Fruit fly (Drosophila melanogaster): ENCODE results near the gene Osi13.

Gene Osi13

dm6 chr3R:6291437-6291836, at the start of gene Osi13:
TSS of gene Osi13 (plus strand) at chr3R:6291737.
- TF ChIP-seq CG5204 (GFP tag; optimal IDR thresholded peaks at IDR 0.05): no peak
- no peak for TF ChIP-seq CG33017 (tag; optimal IDR thresholded peaks at IDR 0.05)
- TF ChIP-seq CG7045 (GFP tag; optimal IDR thresholded peaks at IDR 0.05): no peak
- no peak for TF ChIP-seq pad (GFP tag; optimal IDR thresholded peaks at IDR 0.05)
- TF ChIP-seq ovo (GFP tag; optimal IDR thresholded peaks at IDR 0.05): no peak
- TF ChIP-seq Clk (GFP tag; optimal IDR thresholded peaks at IDR 0.05): no peak
- TF ChIP-seq Mnt (GFP tag; optimal IDR thresholded peaks at IDR 0.05): no peak
- no peak for TF ChIP-seq tj (GFP tag; optimal IDR thresholded peaks at IDR 0.05)

- TF ChIP-seq CG11617 (GFP tag; optimal IDR thresholded peaks at IDR 0.05) (no peak), Mnt (GFP tag; optimal IDR thresholded peaks at IDR 0.05) (no peak), CG12768 (GFP tag; optimal IDR thresholded peaks at IDR 0.05) (no peak), CG7045 (GFP tag; optimal IDR thresholded peaks at IDR 0.05) (no peak), ovo (GFP tag; optimal IDR thresholded peaks at IDR 0.05) (no peak), cic (GFP tag; optimal IDR thresholded peaks at IDR 0.05) (no peak), bab1 (GFP tag; optimal IDR thresholded peaks at IDR 0.05) (no peak), Clk (GFP tag; optimal IDR thresholded peaks at IDR 0.05) (no peak), CG1620 (GFP tag; optimal IDR thresholded peaks at IDR 0.05) (no peak), CG33017 (tag; optimal IDR thresholded peaks at IDR 0.05) (no peak), CG14711 (tag; optimal IDR thresholded peaks at IDR 0.05) (no peak)
Measured at dm6 chr3R:6244035-6244434, 47.5 kb upstream of the Osi13 start.

- TF ChIP-seq CG33017 (tag; optimal IDR thresholded peaks at IDR 0.05): no peak
- no peak for TF ChIP-seq ovo (GFP tag; optimal IDR thresholded peaks at IDR 0.05)
- no peak for TF ChIP-seq CG7101 (tag; optimal IDR thresholded peaks at IDR 0.05)
- no peak for TF ChIP-seq Clk (GFP tag; optimal IDR thresholded peaks at IDR 0.05)
- TF ChIP-seq CG5204 (GFP tag; optimal IDR thresholded peaks at IDR 0.05): no peak
- no peak for TF ChIP-seq pad (GFP tag; optimal IDR thresholded peaks at IDR 0.05)
- TF ChIP-seq CG7045 (GFP tag; optimal IDR thresholded peaks at IDR 0.05): no peak
- TF ChIP-seq CG11617 (GFP tag; optimal IDR thresholded peaks at IDR 0.05): no peak
- TF ChIP-seq CG1620 (GFP tag; optimal IDR thresholded peaks at IDR 0.05): no peak
- TF ChIP-seq Mnt (GFP tag; optimal IDR thresholded peaks at IDR 0.05): no peak
- no peak for TF ChIP-seq cnc (optimal IDR thresholded peaks at IDR 0.05)
- no peak for TF ChIP-seq CG12768 (GFP tag; optimal IDR thresholded peaks at IDR 0.05)
Measured at dm6 chr3R:6244986-6245385, 46.6 kb upstream of the Osi13 start.

dm6 chr3R:6248694-6249093, 42.8 kb upstream of the Osi13 start, which contains the start of gene Osi7:
TSS of gene Osi7 (plus strand) at chr3R:6248994.
- TF ChIP-seq Clk (GFP tag; optimal IDR thresholded peaks at IDR 0.05): no peak
- no peak for TF ChIP-seq Hr96 (GFP tag; optimal IDR thresholded peaks at IDR 0.05)
- no peak for TF ChIP-seq Crg-1 (GFP tag; optimal IDR thresholded peaks at IDR 0.05)
- TF ChIP-seq bab1 (GFP tag; optimal IDR thresholded peaks at IDR 0.05): no peak
- TF ChIP-seq CG1620 (GFP tag; optimal IDR thresholded peaks at IDR 0.05): no peak
- no peak for TF ChIP-seq CG11617 (GFP tag; optimal IDR thresholded peaks at IDR 0.05)
- TF ChIP-seq kay (GFP tag; ENCODE audit: borderline replicate concordance): no peak
- TF ChIP-seq Mnt (GFP tag; optimal IDR thresholded peaks at IDR 0.05): no peak
- no peak for TF ChIP-seq CG12768 (GFP tag; optimal IDR thresholded peaks at IDR 0.05)
- TF ChIP-seq toe (GFP tag; optimal IDR thresholded peaks at IDR 0.05): no peak
- no peak for TF ChIP-seq cic (GFP tag; optimal IDR thresholded peaks at IDR 0.05)
- TF ChIP-seq cnc (optimal IDR thresholded peaks at IDR 0.05): no peak
- no peak for TF ChIP-seq tj (GFP tag; optimal IDR thresholded peaks at IDR 0.05)

dm6 chr3R:6252809-6253208, 38.7 kb upstream of the Osi13 start:
- no peak for TF ChIP-seq cic (GFP tag; optimal IDR thresholded peaks at IDR 0.05)
- TF ChIP-seq Hr96 (GFP tag; optimal IDR thresholded peaks at IDR 0.05): no peak
- TF ChIP-seq CG7101 (tag; optimal IDR thresholded peaks at IDR 0.05): no peak
- no peak for TF ChIP-seq CG14711 (tag; optimal IDR thresholded peaks at IDR 0.05)
- TF ChIP-seq CG33017 (tag; optimal IDR thresholded peaks at IDR 0.05): no peak
- no peak for TF ChIP-seq Clk (GFP tag; optimal IDR thresholded peaks at IDR 0.05)
- no peak for TF ChIP-seq CG11617 (GFP tag; optimal IDR thresholded peaks at IDR 0.05)
- no peak for TF ChIP-seq ovo (GFP tag; optimal IDR thresholded peaks at IDR 0.05)
- no peak for TF ChIP-seq bab1 (GFP tag; optimal IDR thresholded peaks at IDR 0.05)
- no peak for TF ChIP-seq tj (GFP tag; optimal IDR thresholded peaks at IDR 0.05)
- no peak for TF ChIP-seq cnc (optimal IDR thresholded peaks at IDR 0.05)
- TF ChIP-seq kay (GFP tag; ENCODE audit: borderline replicate concordance): no peak
- no peak for TF ChIP-seq CG12768 (GFP tag; optimal IDR thresholded peaks at IDR 0.05)
- TF ChIP-seq CG1620 (GFP tag; optimal IDR thresholded peaks at IDR 0.05): no peak
- no peak for TF ChIP-seq Crg-1 (GFP tag; optimal IDR thresholded peaks at IDR 0.05)
- TF ChIP-seq CG5204 (GFP tag; optimal IDR thresholded peaks at IDR 0.05): no peak
- TF ChIP-seq toe (GFP tag; optimal IDR thresholded peaks at IDR 0.05): no peak
- TF ChIP-seq Mnt (GFP tag; optimal IDR thresholded peaks at IDR 0.05): no peak
- TF ChIP-seq pad (GFP tag; optimal IDR thresholded peaks at IDR 0.05): no peak

- TF ChIP-seq toe (GFP tag; optimal IDR thresholded peaks at IDR 0.05): no peak
- no peak for TF ChIP-seq pad (GFP tag; optimal IDR thresholded peaks at IDR 0.05)
- no peak for TF ChIP-seq CG7101 (tag; optimal IDR thresholded peaks at IDR 0.05)
- no peak for TF ChIP-seq CG7045 (GFP tag; optimal IDR thresholded peaks at IDR 0.05)
- TF ChIP-seq cic (GFP tag; optimal IDR thresholded peaks at IDR 0.05): no peak
- no peak for TF ChIP-seq bab1 (GFP tag; optimal IDR thresholded peaks at IDR 0.05)
- no peak for TF ChIP-seq kay (GFP tag; ENCODE audit: borderline replicate concordance)
- no peak for TF ChIP-seq Clk (GFP tag; optimal IDR thresholded peaks at IDR 0.05)
- no peak for TF ChIP-seq CG14711 (tag; optimal IDR thresholded peaks at IDR 0.05)
- no peak for TF ChIP-seq CG1620 (GFP tag; optimal IDR thresholded peaks at IDR 0.05)
- no peak for TF ChIP-seq ovo (GFP tag; optimal IDR thresholded peaks at IDR 0.05)
- no peak for TF ChIP-seq CG33017 (tag; optimal IDR thresholded peaks at IDR 0.05)
- TF ChIP-seq cnc (optimal IDR thresholded peaks at IDR 0.05): no peak
- no peak for TF ChIP-seq CG12768 (GFP tag; optimal IDR thresholded peaks at IDR 0.05)
- no peak for TF ChIP-seq CG11617 (GFP tag; optimal IDR thresholded peaks at IDR 0.05)
- TF ChIP-seq CG5204 (GFP tag; optimal IDR thresholded peaks at IDR 0.05): no peak
- TF ChIP-seq Crg-1 (GFP tag; optimal IDR thresholded peaks at IDR 0.05): no peak
- no peak for TF ChIP-seq Hr96 (GFP tag; optimal IDR thresholded peaks at IDR 0.05)
- no peak for TF ChIP-seq tj (GFP tag; optimal IDR thresholded peaks at IDR 0.05)
- TF ChIP-seq Mnt (GFP tag; optimal IDR thresholded peaks at IDR 0.05): no peak
Measured at dm6 chr3R:6254438-6254837, 37.1 kb upstream of the Osi13 start.

Measured in whole organism, adult.